Worm (Caenorhabditis elegans) whole organism, L2 larva: ENCODE data around the gene srd-17.

Experiments
- C34F6.9 ChIP-seq: fragments of 150-350 bp; optimal IDR thresholded peaks from 2 replicates; lab custom pipeline; 2014; ENCODE audit warnings: missing biosample characterization, missing genetic modification characterization
- F13H6.1 ChIP-seq: sonication (generic microtip); optimal IDR thresholded peaks from 2 replicates; lab custom pipeline; 2016; ENCODE audit warnings: missing genetic modification characterization, missing compliant biosample characterization
- Y55F3AM.14 ChIP-seq: fragments of 200-800 bp; sonication (Bioruptor generic); optimal IDR thresholded peaks from 2 replicates; lab custom pipeline; 2018; ENCODE audit warnings: mild to moderate bottlenecking, missing genetic modification characterization, missing compliant biosample characterization
- ZK546.5 ChIP-seq: sonication (generic microtip); optimal IDR thresholded peaks from 2 replicates; lab custom pipeline; 2017; ENCODE audit warnings: missing biosample characterization, missing genetic modification characterization
- alr-1 ChIP-seq: fragments of 150-350 bp; optimal IDR thresholded peaks from 2 replicates; lab custom pipeline; 2014; ENCODE audit warnings: missing biosample characterization, missing genetic modification characterization
- aly-2 ChIP-seq: fragments of 150-350 bp; optimal IDR thresholded peaks from 2 replicates; lab custom pipeline; 2014; ENCODE audit warnings: missing biosample characterization, missing genetic modification characterization
- ama-1 ChIP-seq: fragments of 150-350 bp; optimal IDR thresholded peaks from 2 replicates; lab custom pipeline; 2018; ENCODE audit warnings: inconsistent platforms
- blmp-1 ChIP-seq: sonication (generic microtip); optimal IDR thresholded peaks from 2 replicates; lab custom pipeline; 2017; ENCODE audit warnings: missing genetic modification characterization, mild to moderate bottlenecking, missing compliant biosample characterization, antibody characterized with exemption, moderate library complexity; ENCODE audit not compliant: insufficient read depth
- ceh-16 ChIP-seq: fragments of 150-350 bp; optimal IDR thresholded peaks from 2 replicates; lab custom pipeline; 2014; ENCODE audit warnings: missing biosample characterization, missing genetic modification characterization
- ceh-82 ChIP-seq: fragments of 150-350 bp; optimal IDR thresholded peaks from 2 replicates; lab custom pipeline; 2014; ENCODE audit warnings: missing biosample characterization, missing genetic modification characterization
- crh-2 ChIP-seq: sonication (generic microtip); optimal IDR thresholded peaks from 2 replicates; lab custom pipeline; 2017; ENCODE audit warnings: missing biosample characterization, missing genetic modification characterization
- dmd-4 ChIP-seq: sonication (generic microtip); optimal IDR thresholded peaks from 2 replicates; lab custom pipeline; 2017; ENCODE audit warnings: missing biosample characterization, missing genetic modification characterization
- egl-27 ChIP-seq: sonication (generic microtip); optimal IDR thresholded peaks from 3 replicates; lab custom pipeline; 2017; ENCODE audit warnings: missing biosample characterization, missing genetic modification reagents, missing genetic modification characterization
- elt-1 ChIP-seq: fragments of 150-350 bp; optimal IDR thresholded peaks from 2 replicates; lab custom pipeline; 2014; ENCODE audit warnings: missing biosample characterization, missing genetic modification characterization
- fos-1 ChIP-seq: fragments of 150-350 bp; optimal IDR thresholded peaks from 2 replicates; lab custom pipeline; 2014; ENCODE audit warnings: missing biosample characterization, missing genetic modification characterization
- gmeb-1 ChIP-seq: fragments of 150-350 bp; optimal IDR thresholded peaks from 2 replicates; lab custom pipeline; 2014; ENCODE audit warnings: missing biosample characterization, missing genetic modification characterization
- lin-11 ChIP-seq: fragments of 150-350 bp; sonication (generic microtip); optimal IDR thresholded peaks from 2 replicates; lab custom pipeline; 2014; ENCODE audit warnings: missing biosample characterization, missing genetic modification characterization, inconsistent platforms, mixed read lengths
- lin-13 ChIP-seq: fragments of 150-350 bp; optimal IDR thresholded peaks from 2 replicates; lab custom pipeline; 2014; ENCODE audit warnings: missing biosample characterization, missing genetic modification reagents, missing genetic modification characterization
- lin-39 ChIP-seq: fragments of 150-350 bp; optimal IDR thresholded peaks from 2 replicates; lab custom pipeline; 2014; ENCODE audit warnings: missing biosample characterization, missing genetic modification reagents, missing genetic modification characterization
- lsy-2 ChIP-seq, 2 experiments: fragments of 150-350 bp in 1 of 2; sonication (generic microtip) in 1 of 2; optimal IDR thresholded peaks; 2 replicates each; lab custom pipeline; 2014 to 2017; ENCODE audit warnings: missing biosample characterization in 2 of 2, missing genetic modification characterization in 2 of 2
- mab-5 ChIP-seq: fragments of 150-350 bp; optimal IDR thresholded peaks from 2 replicates; lab custom pipeline; 2014; ENCODE audit warnings: missing biosample characterization, missing genetic modification characterization
- mbf-1 ChIP-seq: sonication (generic microtip); optimal IDR thresholded peaks from 2 replicates; lab custom pipeline; 2017; ENCODE audit warnings: missing biosample characterization, missing genetic modification characterization
- nhr-11 ChIP-seq: fragments of 150-350 bp; optimal IDR thresholded peaks from 2 replicates; lab custom pipeline; 2014; ENCODE audit warnings: missing biosample characterization, missing genetic modification characterization
- nhr-12 ChIP-seq: fragments of 150-350 bp; optimal IDR thresholded peaks from 2 replicates; lab custom pipeline; 2014; ENCODE audit warnings: missing biosample characterization, missing genetic modification characterization
- nhr-21 ChIP-seq: fragments of 150-350 bp; optimal IDR thresholded peaks from 2 replicates; lab custom pipeline; 2014; ENCODE audit warnings: missing biosample characterization, missing genetic modification characterization
- nhr-23 ChIP-seq: fragments of 150-350 bp; optimal IDR thresholded peaks from 2 replicates; lab custom pipeline; 2014; ENCODE audit warnings: missing biosample characterization, missing genetic modification reagents, missing genetic modification characterization
- nhr-237 ChIP-seq: fragments of 150-350 bp; optimal IDR thresholded peaks from 2 replicates; lab custom pipeline; 2014; ENCODE audit warnings: missing biosample characterization, missing genetic modification characterization
- nhr-25 ChIP-seq: fragments of 150-350 bp; sonication (generic microtip); optimal IDR thresholded peaks from 3 replicates; lab custom pipeline; 2014; ENCODE audit warnings: missing biosample characterization, missing genetic modification characterization
- nhr-6 ChIP-seq: fragments of 150-350 bp; optimal IDR thresholded peaks from 2 replicates; lab custom pipeline; 2014; ENCODE audit warnings: missing biosample characterization, missing genetic modification characterization
- nhr-77 ChIP-seq: fragments of 150-350 bp; optimal IDR thresholded peaks from 2 replicates; lab custom pipeline; 2014; ENCODE audit warnings: missing biosample characterization, missing genetic modification characterization
- peb-1 ChIP-seq: fragments of 150-350 bp; optimal IDR thresholded peaks from 2 replicates; lab custom pipeline; 2014; ENCODE audit warnings: missing biosample characterization, missing genetic modification characterization
- sem-4 ChIP-seq: fragments of 150-350 bp; optimal IDR thresholded peaks from 2 replicates; lab custom pipeline; 2014; ENCODE audit warnings: missing biosample characterization, missing genetic modification reagents, missing genetic modification characterization
- skn-1 ChIP-seq: sonication (generic microtip); optimal IDR thresholded peaks from 2 replicates; lab custom pipeline; 2017; ENCODE audit warnings: missing biosample characterization, missing genetic modification characterization
- sma-3 ChIP-seq: sonication (generic microtip); optimal IDR thresholded peaks from 2 replicates; lab custom pipeline; 2016; ENCODE audit warnings: missing genetic modification reagents, missing genetic modification characterization, missing compliant biosample characterization
- sma-9 ChIP-seq, 2 experiments: fragments of 150-350 bp in 1 of 2; sonication (generic microtip) in 1 of 2; optimal IDR thresholded peaks; 2 replicates each; lab custom pipeline; 2014 to 2016; ENCODE audit warnings: missing genetic modification characterization in 2 of 2, mild to moderate bottlenecking in 1 of 2, missing biosample characterization in 1 of 2, missing compliant biosample characterization in 1 of 2, missing genetic modification reagents in 1 of 2, moderate library complexity in 1 of 2
- snpc-4 ChIP-seq: fragments of 150-350 bp; optimal IDR thresholded peaks from 2 replicates; lab custom pipeline; 2014; ENCODE audit warnings: missing biosample characterization, missing genetic modification characterization
- unc-39 ChIP-seq: fragments of 150-350 bp; optimal IDR thresholded peaks from 2 replicates; lab custom pipeline; 2014; ENCODE audit warnings: missing biosample characterization, missing genetic modification characterization
- unc-55 ChIP-seq: fragments of 150-350 bp; sonication (generic microtip); optimal IDR thresholded peaks from 3 replicates; lab custom pipeline; 2014; ENCODE audit warnings: missing biosample characterization, missing genetic modification reagents, missing genetic modification characterization
- unc-62 ChIP-seq: fragments of 150-350 bp; optimal IDR thresholded peaks from 2 replicates; lab custom pipeline; 2014; ENCODE audit warnings: missing biosample characterization, missing genetic modification reagents, missing genetic modification characterization
- zag-1 ChIP-seq: fragments of 150-350 bp; optimal IDR thresholded peaks from 2 replicates; lab custom pipeline; 2014; ENCODE audit warnings: missing biosample characterization, missing genetic modification characterization
- ztf-1 ChIP-seq: fragments of 200-800 bp; sonication (Bioruptor generic); conservative IDR thresholded peaks from 2 replicates; pipeline ENCODE4 v1.3.6; 2022; ENCODE audit warnings: missing genetic modification characterization, missing compliant biosample characterization

The srd-17 gene

ce11 chrV:13385798-13386197 is 46.7 kb downstream of the srd-17 start, which contains the start of gene gcy-34:
Gene gcy-34 (minus strand): TSS chrV:13385898.
- TF ChIP-seq nhr-237 (tag; lab: Kevin White, UChicago) (no peak), sem-4 (no peak), peb-1 (tag; lab: Kevin White, UChicago) (no peak), ama-1 (no peak), mab-5 (tag; lab: Kevin White, UChicago) (no peak), sma-9 (GFP tag; optimal IDR thresholded peaks at IDR 0.05; lab: Kevin White, UChicago) (no peak), sma-9 (tag; optimal IDR thresholded peaks at IDR 0.05; lab: Kevin White, UChicago) (no peak), nhr-23 (tag; lab: Kevin White, UChicago) (no peak), lin-11 (tag; lab: Kevin White, UChicago) (no peak), mbf-1 (tag; lab: Kevin White, UChicago) (no peak), ztf-1 (GFP tag; lab: Robert Waterston, UW) (no peak), unc-55 (no peak), lsy-2 (tag; optimal IDR thresholded peaks at IDR 0.05; lab: Kevin White, UChicago) (no peak), unc-62 (GFP tag; lab: Kevin White, UChicago) (no peak), skn-1 (no peak), C34F6.9 (tag; lab: Kevin White, UChicago) (no peak), Y55F3AM.14 (no peak), elt-1 (tag; lab: Kevin White, UChicago) (no peak), sma-3 (GFP tag; lab: Kevin White, UChicago) (no peak), ceh-16 (tag; lab: Kevin White, UChicago) (no peak)

- TF ChIP-seq mab-5 (tag; lab: Kevin White, UChicago): no peak
- TF ChIP-seq fos-1 (tag; lab: Kevin White, UChicago): peak; percentile 70
- no peak for TF ChIP-seq F13H6.1 (tag; lab: Kevin White, UChicago)
- no peak for TF ChIP-seq blmp-1 (tag; lab: Kevin White, UChicago)
- TF ChIP-seq C34F6.9 (tag; lab: Kevin White, UChicago): no peak
- no peak for TF ChIP-seq egl-27 (tag; lab: Kevin White, UChicago)
- TF ChIP-seq sma-9 (GFP tag; optimal IDR thresholded peaks at IDR 0.05; lab: Kevin White, UChicago): no peak
- TF ChIP-seq sma-9 (tag; optimal IDR thresholded peaks at IDR 0.05; lab: Kevin White, UChicago): no peak
- TF ChIP-seq nhr-77: no peak
- TF ChIP-seq nhr-12: no peak
- TF ChIP-seq lsy-2 (tag; optimal IDR thresholded peaks at IDR 0.05; lab: Kevin White, UChicago): no peak
- TF ChIP-seq dmd-4 (tag; lab: Kevin White, UChicago): no peak
- TF ChIP-seq unc-39 (tag; lab: Kevin White, UChicago): no peak
- TF ChIP-seq ceh-16 (tag; lab: Kevin White, UChicago): no peak
- no peak for TF ChIP-seq ama-1
- TF ChIP-seq nhr-23 (tag; lab: Kevin White, UChicago): no peak
- TF ChIP-seq aly-2 (tag; lab: Kevin White, UChicago): no peak
- TF ChIP-seq nhr-21 (tag; lab: Kevin White, UChicago): no peak
- TF ChIP-seq lin-39 (tag; lab: Kevin White, UChicago): no peak
- no peak for TF ChIP-seq ZK546.5 (tag; lab: Kevin White, UChicago)
- TF ChIP-seq gmeb-1 (tag; lab: Kevin White, UChicago): peak; percentile 12
- no peak for TF ChIP-seq sem-4
- TF ChIP-seq nhr-25 (tag; lab: Kevin White, UChicago): no peak
- TF ChIP-seq unc-55: no peak
- no peak for TF ChIP-seq peb-1 (tag; lab: Kevin White, UChicago)
- peak; percentile 23 for TF ChIP-seq skn-1
- TF ChIP-seq lin-13 (GFP tag; lab: Kevin White, UChicago): no peak
- no peak for TF ChIP-seq alr-1 (tag; lab: Kevin White, UChicago)
- TF ChIP-seq lin-11 (tag; lab: Kevin White, UChicago): no peak
- TF ChIP-seq nhr-11 (tag; lab: Kevin White, UChicago): no peak
- no peak for TF ChIP-seq nhr-6
- no peak for TF ChIP-seq snpc-4 (tag; lab: Kevin White, UChicago)
- no peak for TF ChIP-seq zag-1 (tag; lab: Kevin White, UChicago)
- no peak for TF ChIP-seq mbf-1 (tag; lab: Kevin White, UChicago)
- no peak for TF ChIP-seq unc-62 (GFP tag; lab: Kevin White, UChicago)
- TF ChIP-seq ceh-82 (tag; lab: Kevin White, UChicago): no peak
- TF ChIP-seq crh-2: peak; percentile 21
Measured at ce11 chrV:13380980-13381379, 51.5 kb downstream of the srd-17 start, which contains the start of gene cpz-2. Gene cpz-2 (plus strand): TSS chrV:13381189.
